Fruit fly (Drosophila melanogaster) S2 (cell line): ENCODE data around the gene Ir100a.

ENCODE experiments used
- CG8478 ChIP-seq: fragments of >200 bp; optimal IDR thresholded peaks from 2 replicates; lab custom pipeline; 2018
- CTCF ChIP-seq, 2 experiments: fragments of >200 bp; optimal IDR thresholded peaks; 2 replicates each; lab custom pipeline; 2018

- TF ChIP-seq CG8478 (lab: Kevin White, UChicago) (no peak), CTCF (optimal IDR thresholded peaks at IDR 0.05; lab: Kevin White, UChicago) (no peak)
Measured at dm6 chr3R:31764672-31765071, 36.1 kb upstream of the Ir100a start, which contains the start of gene CG2150.
